Fruit fly (Drosophila melanogaster) whole organism, embryonic: ENCODE data around the gene ND-B18.
A peak's percentile ranks its signal among the peaks of the same experiment; 100 is the strongest.

Source experiments
- ATbp ChIP-seq: fragments of 200-800 bp; sonication (Bioruptor generic); optimal IDR thresholded peaks from 2 replicates; lab custom pipeline; 2017; ENCODE audit warnings: missing biosample characterization, mild to moderate bottlenecking, missing genetic modification characterization, missing genetic modification reagents
- Asciz ChIP-seq: fragments of 200-800 bp; sonication (Bioruptor generic); optimal IDR thresholded peaks from 2 replicates; lab custom pipeline; 2017; ENCODE audit warnings: missing biosample characterization, mild to moderate bottlenecking, missing genetic modification characterization, missing genetic modification reagents
- Atf-2 ChIP-seq: fragments of 200-800 bp; sonication (Bioruptor generic); optimal IDR thresholded peaks from 2 replicates; lab custom pipeline; 2016; ENCODE audit warnings: missing biosample characterization, missing genetic modification characterization
- Blimp-1 ChIP-seq: fragments of 200-800 bp; sonication (Bioruptor generic); optimal IDR thresholded peaks from 3 replicates; lab custom pipeline; 2018; ENCODE audit warnings: missing biosample characterization, missing genetic modification characterization, mild to moderate bottlenecking, moderate library complexity, missing genetic modification reagents
- CG10209 ChIP-seq: fragments of 200-800 bp; sonication (Bioruptor generic); optimal IDR thresholded peaks from 3 replicates; lab custom pipeline; 2017; ENCODE audit warnings: missing biosample characterization, mild to moderate bottlenecking, missing genetic modification characterization, missing genetic modification reagents
- CG10654 ChIP-seq: fragments of 200-800 bp; sonication (Bioruptor generic); optimal IDR thresholded peaks from 2 replicates; lab custom pipeline; 2016; ENCODE audit warnings: missing biosample characterization, missing genetic modification characterization
- CG12942 ChIP-seq: fragments of 200-800 bp; sonication (Bioruptor generic); optimal IDR thresholded peaks from 3 replicates; lab custom pipeline; 2016; ENCODE audit warnings: missing biosample characterization, missing genetic modification characterization
- CG13296 ChIP-seq: fragments of 200-800 bp; sonication (Bioruptor generic); optimal IDR thresholded peaks from 3 replicates; lab custom pipeline; 2018; ENCODE audit warnings: missing biosample characterization, mild to moderate bottlenecking, missing genetic modification characterization
- CG1529 ChIP-seq: fragments of 200-800 bp; sonication (Bioruptor generic); optimal IDR thresholded peaks from 3 replicates; lab custom pipeline; 2018; ENCODE audit warnings: missing biosample characterization, missing genetic modification characterization
- CG15479 ChIP-seq: fragments of 200-800 bp; sonication (Bioruptor generic); optimal IDR thresholded peaks from 3 replicates; lab custom pipeline; 2019; ENCODE audit warnings: missing biosample characterization, mild to moderate bottlenecking, missing genetic modification characterization, moderate library complexity
- CG15696 ChIP-seq: fragments of 200-800 bp; sonication (Bioruptor generic); optimal IDR thresholded peaks from 2 replicates; lab custom pipeline; 2019; ENCODE audit warnings: missing biosample characterization, mild to moderate bottlenecking, missing genetic modification characterization, moderate library complexity
- CG1603 ChIP-seq: fragments of 200-800 bp; sonication (Bioruptor generic); optimal IDR thresholded peaks from 2 replicates; lab custom pipeline; 2019; ENCODE audit warnings: missing biosample characterization, mild to moderate bottlenecking, missing genetic modification characterization, moderate library complexity
- CG17359 ChIP-seq: fragments of 200-800 bp; sonication (Bioruptor generic); optimal IDR thresholded peaks from 3 replicates; lab custom pipeline; 2018; ENCODE audit warnings: missing biosample characterization, mild to moderate bottlenecking, missing genetic modification characterization, moderate library complexity
- CG17385 ChIP-seq: fragments of 200-800 bp; sonication (Bioruptor generic); optimal IDR thresholded peaks from 3 replicates; lab custom pipeline; 2018; ENCODE audit warnings: missing biosample characterization, mild to moderate bottlenecking, missing genetic modification characterization
- CG18764 ChIP-seq: fragments of 200-800 bp; sonication (Bioruptor generic); optimal IDR thresholded peaks from 3 replicates; lab custom pipeline; 2016; ENCODE audit warnings: missing biosample characterization, missing genetic modification characterization
- CG2199 ChIP-seq: fragments of 200-800 bp; sonication (Bioruptor generic); IDR thresholded peaks from 3 replicates; pipeline ENCODE4 v1.3.6; 2022; ENCODE audit warnings: missing biosample characterization, missing genetic modification characterization
- CG2202 ChIP-seq: fragments of 200-800 bp; sonication (Bioruptor generic); optimal IDR thresholded peaks from 2 replicates; lab custom pipeline; 2018; ENCODE audit warnings: missing biosample characterization, mild to moderate bottlenecking, missing genetic modification characterization
- CG31441 ChIP-seq: fragments of 200-800 bp; sonication (Bioruptor generic); IDR thresholded peaks from 2 replicates; pipeline ENCODE4 v1.3.6; 2022; ENCODE audit warnings: missing biosample characterization, missing genetic modification characterization
- CG33557 ChIP-seq: fragments of 200-800 bp; sonication (Bioruptor generic); optimal IDR thresholded peaks from 2 replicates; lab custom pipeline; 2019; ENCODE audit warnings: missing biosample characterization, mild to moderate bottlenecking, missing genetic modification characterization, moderate library complexity
- CG3407 ChIP-seq: fragments of 200-800 bp; sonication (Bioruptor generic); optimal IDR thresholded peaks from 2 replicates; lab custom pipeline; 2018; ENCODE audit warnings: missing biosample characterization, mild to moderate bottlenecking, missing genetic modification characterization
- CG34376 ChIP-seq: fragments of 200-800 bp; sonication (Bioruptor generic); optimal IDR thresholded peaks from 2 replicates; lab custom pipeline; 2018; ENCODE audit warnings: missing biosample characterization, mild to moderate bottlenecking, missing genetic modification characterization
- CG3838 ChIP-seq: fragments of 200-800 bp; sonication (Bioruptor generic); optimal IDR thresholded peaks from 3 replicates; lab custom pipeline; 2016; ENCODE audit warnings: missing biosample characterization, missing genetic modification characterization
- CG4617 ChIP-seq: fragments of 200-800 bp; sonication (Bioruptor generic); optimal IDR thresholded peaks from 3 replicates; lab custom pipeline; 2016; ENCODE audit warnings: missing biosample characterization, missing genetic modification characterization, borderline replicate concordance
- CG4707 ChIP-seq: fragments of 200-800 bp; sonication (Bioruptor generic); optimal IDR thresholded peaks from 2 replicates; lab custom pipeline; 2018; ENCODE audit warnings: missing biosample characterization, mild to moderate bottlenecking, missing genetic modification characterization, moderate library complexity
- CG5180 ChIP-seq: fragments of 200-800 bp; sonication (Bioruptor generic); optimal IDR thresholded peaks from 3 replicates; lab custom pipeline; 2017; ENCODE audit warnings: missing biosample characterization, missing genetic modification characterization, mild to moderate bottlenecking, moderate library complexity, missing genetic modification reagents
- CG6813 ChIP-seq: fragments of 200-800 bp; sonication (Bioruptor generic); optimal IDR thresholded peaks from 2 replicates; lab custom pipeline; 2017; ENCODE audit warnings: missing biosample characterization, missing genetic modification characterization, mild to moderate bottlenecking, moderate library complexity, missing genetic modification reagents
- CG9797 ChIP-seq: fragments of 200-800 bp; sonication (Bioruptor generic); optimal IDR thresholded peaks from 3 replicates; lab custom pipeline; 2018; ENCODE audit warnings: missing biosample characterization, mild to moderate bottlenecking, missing genetic modification characterization
- Eip74EF ChIP-seq, 2 experiments: fragments of 200-800 bp in 1 of 2; fragments of >200 bp in 1 of 2; sonication (Bioruptor generic) in 1 of 2; optimal IDR thresholded peaks; 2 replicates each; lab custom pipeline; 2017 to 2019; ENCODE audit warnings: missing biosample characterization in 2 of 2, missing genetic modification characterization in 2 of 2, mild to moderate bottlenecking in 1 of 2, moderate library complexity in 1 of 2
- HHEX ChIP-seq: fragments of 200-800 bp; sonication (Bioruptor generic); optimal IDR thresholded peaks from 3 replicates; lab custom pipeline; 2017; ENCODE audit warnings: missing biosample characterization, mild to moderate bottlenecking, missing genetic modification characterization, missing genetic modification reagents
- Kr ChIP-seq: fragments of 200-800 bp; sonication (Bioruptor generic); optimal IDR thresholded peaks from 2 replicates; lab custom pipeline; 2017; ENCODE audit warnings: missing biosample characterization, mild to moderate bottlenecking, missing genetic modification characterization
- Med ChIP-seq: fragments of 200-800 bp; sonication (Bioruptor generic); peaks from one replicate; lab custom pipeline; 2016; ENCODE audit warnings: missing biosample characterization, missing genetic modification characterization, mild to moderate bottlenecking, inconsistent platforms, moderate library complexity
- Pdp1 ChIP-seq, 2 experiments: fragments of 200-800 bp; sonication (Bioruptor generic); optimal IDR thresholded peaks; 3 replicates each; lab custom pipeline; 2016; ENCODE audit warnings: missing biosample characterization in 2 of 2, missing genetic modification characterization in 2 of 2, mild to moderate bottlenecking in 1 of 2, moderate library complexity in 1 of 2
- Sox100B ChIP-seq: fragments of 200-800 bp; sonication (Bioruptor generic); optimal IDR thresholded peaks from 3 replicates; lab custom pipeline; 2018; ENCODE audit warnings: missing biosample characterization, mild to moderate bottlenecking, missing genetic modification characterization
- bsh ChIP-seq, 2 experiments: fragments of 200-800 bp; sonication (Bioruptor generic); optimal IDR thresholded peaks; 2 replicates each; lab custom pipeline; 2017 to 2018; ENCODE audit warnings: mild to moderate bottlenecking in 2 of 2, missing biosample characterization in 2 of 2, missing genetic modification characterization in 2 of 2, moderate library complexity in 1 of 2
- eve ChIP-seq, 2 experiments: fragments of >200 bp; optimal IDR thresholded peaks; 2 replicates each; lab custom pipeline; 2017; ENCODE audit warnings: missing biosample characterization in 2 of 2, missing genetic modification characterization in 2 of 2
- fd64A ChIP-seq: fragments of 200-800 bp; sonication (Bioruptor generic); optimal IDR thresholded peaks from 3 replicates; lab custom pipeline; 2018; ENCODE audit warnings: missing biosample characterization, mild to moderate bottlenecking, missing genetic modification characterization
- gce ChIP-seq: fragments of 200-800 bp; sonication (Bioruptor generic); IDR thresholded peaks from 3 replicates; pipeline ENCODE4 v1.3.6; 2022; ENCODE audit warnings: missing biosample characterization, missing genetic modification characterization
- gcm ChIP-seq: fragments of 200-800 bp; sonication (Bioruptor generic); optimal IDR thresholded peaks from 2 replicates; lab custom pipeline; 2019; ENCODE audit warnings: missing biosample characterization, mild to moderate bottlenecking, missing genetic modification characterization, moderate library complexity
- gsb ChIP-seq: fragments of 200-800 bp; sonication (Bioruptor generic); IDR thresholded peaks from 2 replicates; pipeline ENCODE4 v1.3.6; 2022; ENCODE audit warnings: missing biosample characterization, missing genetic modification characterization
- ken ChIP-seq: fragments of 200-800 bp; sonication (Bioruptor generic); IDR thresholded peaks from 3 replicates; pipeline ENCODE4 v1.3.6; 2022; ENCODE audit warnings: missing biosample characterization, missing genetic modification characterization
- knrl ChIP-seq: fragments of 200-800 bp; sonication (Bioruptor generic); IDR thresholded peaks from 3 replicates; pipeline ENCODE4 v1.3.6; 2022; ENCODE audit warnings: missing biosample characterization, missing genetic modification characterization; ENCODE audit not compliant: partially characterized antibody
- nerfin-1 ChIP-seq: fragments of 200-800 bp; sonication (Bioruptor generic); optimal IDR thresholded peaks from 3 replicates; lab custom pipeline; 2019; ENCODE audit warnings: missing biosample characterization, mild to moderate bottlenecking, missing genetic modification characterization, moderate library complexity
- pros ChIP-seq: fragments of 200-800 bp; sonication (Bioruptor generic); optimal IDR thresholded peaks from 3 replicates; lab custom pipeline; 2019; ENCODE audit warnings: missing biosample characterization, mild to moderate bottlenecking, missing genetic modification characterization, moderate library complexity
- pum ChIP-seq: fragments of 200-800 bp; sonication (Bioruptor generic); optimal IDR thresholded peaks from 2 replicates; lab custom pipeline; 2016; ENCODE audit warnings: missing biosample characterization, missing genetic modification characterization
- run ChIP-seq: fragments of 200-800 bp; sonication (Bioruptor generic); optimal IDR thresholded peaks from 3 replicates; lab custom pipeline; 2018; ENCODE audit warnings: missing biosample characterization, mild to moderate bottlenecking, missing genetic modification characterization
- sc ChIP-seq, 3 experiments: fragments of >200 bp in 2 of 3; fragments of 200-800 bp in 1 of 3; sonication (Bioruptor generic) in 1 of 3; optimal IDR thresholded peaks; 2 replicates in 2 of 3; 3 replicates in 1 of 3; lab custom pipeline; 2017; ENCODE audit warnings: mild to moderate bottlenecking in 1 of 3, missing biosample characterization in 1 of 3, missing genetic modification characterization in 1 of 3, missing genetic modification reagents in 1 of 3
- wek ChIP-seq: fragments of 200-800 bp; sonication (Bioruptor generic); optimal IDR thresholded peaks from 3 replicates; lab custom pipeline; 2018; ENCODE audit warnings: missing biosample characterization, mild to moderate bottlenecking, missing genetic modification characterization, moderate library complexity
- zen2 ChIP-seq: fragments of 200-800 bp; sonication (Bioruptor generic); IDR thresholded peaks from 3 replicates; pipeline ENCODE4 v1.3.6; 2022; ENCODE audit warnings: missing biosample characterization, missing genetic modification characterization; ENCODE audit not compliant: partially characterized antibody

ND-B18 gene

dm6 chrX:15078394-15078793, 14.9 kb downstream of the ND-B18 start (continued):
- TF ChIP-seq CG3407 (GFP tag; lab: Kevin White, UChicago) (peak; percentile 15), CG34376 (GFP tag; lab: Kevin White, UChicago) (peak; percentile 74), CG17359 (tag; lab: Kevin White, UChicago) (peak; percentile 11), CG6813 (GFP tag; lab: Kevin White, UChicago) (peak; percentile 58), pum (GFP tag; lab: Kevin White, UChicago) (no peak), nerfin-1 (tag; lab: Kevin White, UChicago) (peak; percentile 12), gsb (no peak), wek (GFP tag; lab: Kevin White, UChicago) (peak; percentile 40), CG4707 (GFP tag; lab: Kevin White, UChicago) (peak; percentile 28), gcm (peak; percentile 8), Pdp1 (GFP tag; optimal IDR thresholded peaks at IDR 0.05; lab: Kevin White, UChicago) (peak in 1 of 2 experiments; percentile 84), CG12942 (no peak), pros (no peak), CG31441 (GFP tag; lab: Robert Waterston, UW) (no peak), bsh (GFP tag; optimal IDR thresholded peaks at IDR 0.05; lab: Kevin White, UChicago) (peak in 1 of 2 experiments; percentile 32), HHEX (GFP tag; lab: Kevin White, UChicago) (no peak), Kr (no peak), run (tag; lab: Kevin White, UChicago) (peak; percentile 84), Sox100B (GFP tag; lab: Kevin White, UChicago) (peak; percentile 35), ATbp (GFP tag; lab: Kevin White, UChicago) (peak; percentile 62), CG18764 (GFP tag; lab: Kevin White, UChicago) (no peak), eve (GFP tag; optimal IDR thresholded peaks at IDR 0.05; lab: Kevin White, UChicago) (no peak), CG9797 (GFP tag; lab: Kevin White, UChicago) (no peak), Asciz (GFP tag; lab: Kevin White, UChicago) (peak; percentile 56), CG13296 (GFP tag; lab: Kevin White, UChicago) (peak; percentile 55), CG1529 (peak; percentile 6), knrl (no peak), CG2202 (tag; lab: Kevin White, UChicago) (peak; percentile 24), CG10209 (GFP tag; lab: Kevin White, UChicago) (peak; percentile 14), CG4617 (GFP tag; lab: Kevin White, UChicago) (no peak), ken (GFP tag; lab: Robert Waterston, UW) (no peak), CG17385 (GFP tag; lab: Kevin White, UChicago) (peak; percentile 39), sc (optimal IDR thresholded peaks at IDR 0.05; lab: Kevin White, UChicago) (no peak), sc (GFP tag; optimal IDR thresholded peaks at IDR 0.05; lab: Kevin White, UChicago) (no peak), CG3838 (GFP tag; lab: Kevin White, UChicago) (no peak), fd64A (GFP tag; lab: Kevin White, UChicago) (peak; percentile 42), gce (peak; percentile 14; the same call in 1 of the 3 replicates), CG10654 (GFP tag; lab: Kevin White, UChicago) (no peak), Eip74EF (GFP tag; optimal IDR thresholded peaks at IDR 0.05; lab: Kevin White, UChicago) (peak in 1 of 2 experiments; percentile 16), CG2199 (no peak), CG15696 (tag; lab: Kevin White, UChicago) (peak; percentile 29), CG5180 (GFP tag; lab: Kevin White, UChicago) (peak; percentile 47), CG15479 (GFP tag; lab: Kevin White, UChicago) (no peak), zen2 (no peak), Blimp-1 (peak; percentile 30), CG1603 (tag; lab: Kevin White, UChicago) (peak; percentile 15), CG33557 (peak; percentile 47), Med (GFP tag; lab: Kevin White, UChicago) (peak; percentile 24), Atf-2 (no peak)
